Fruit fly (Drosophila melanogaster) whole organism, embryonic: Measurements from ENCODE around the gene Cpr67Fb.

Experiments used
- Awh ChIP-seq: fragments of 200-800 bp; sonication (Bioruptor generic); IDR thresholded peaks from 2 replicates; pipeline ENCODE4, ENCODE4 v1.3.6; 2022; ENCODE audit warnings: missing biosample characterization, missing genetic modification characterization
- CG10431 ChIP-seq: fragments of 200-800 bp; sonication (Bioruptor generic); optimal IDR thresholded peaks from 3 replicates; lab custom pipeline; 2018; ENCODE audit warnings: missing biosample characterization, mild to moderate bottlenecking, missing genetic modification characterization
- CG10654 ChIP-seq: fragments of 200-800 bp; sonication (Bioruptor generic); optimal IDR thresholded peaks from 2 replicates; lab custom pipeline; 2016; ENCODE audit warnings: missing biosample characterization, missing genetic modification characterization
- CG11398 ChIP-seq: fragments of 200-800 bp; sonication (Bioruptor generic); optimal IDR thresholded peaks from 2 replicates; lab custom pipeline; 2016; ENCODE audit warnings: missing biosample characterization, missing genetic modification characterization
- CG12659 ChIP-seq: fragments of 200-800 bp; sonication (Bioruptor generic); optimal IDR thresholded peaks from 3 replicates; lab custom pipeline; 2017; ENCODE audit warnings: mild to moderate bottlenecking, missing biosample characterization, missing genetic modification reagents, missing genetic modification characterization
- CG12744 ChIP-seq: fragments of 200-800 bp; sonication (Bioruptor generic); optimal IDR thresholded peaks from 2 replicates; lab custom pipeline; 2016; ENCODE audit warnings: missing biosample characterization, missing genetic modification characterization
- CG1602 ChIP-seq: fragments of 200-800 bp; sonication (Bioruptor generic); optimal IDR thresholded peaks from 3 replicates; lab custom pipeline; 2016; ENCODE audit warnings: missing biosample characterization, missing genetic modification characterization
- CG16779 ChIP-seq: fragments of 200-800 bp; sonication (Bioruptor generic); IDR thresholded peaks from 2 replicates; pipeline ENCODE4 v1.3.6; 2022; ENCODE audit warnings: missing biosample characterization, missing genetic modification characterization
- CG17612 ChIP-seq: fragments of 200-800 bp; sonication (Bioruptor generic); IDR thresholded peaks from 2 replicates; pipeline ENCODE4 v1.3.6; 2022; ENCODE audit warnings: missing biosample characterization, missing genetic modification characterization
- CG18262 ChIP-seq: fragments of 200-800 bp; optimal IDR thresholded peaks from 3 replicates; lab custom pipeline; 2019; ENCODE audit warnings: missing biosample characterization, mild to moderate bottlenecking, missing genetic modification characterization, moderate library complexity
- CG18619 ChIP-seq: fragments of 200-800 bp; sonication (Bioruptor generic); optimal IDR thresholded peaks from 3 replicates; lab custom pipeline; 2017; ENCODE audit warnings: missing biosample characterization, mild to moderate bottlenecking, missing genetic modification characterization
- CG31441 ChIP-seq: fragments of 200-800 bp; sonication (Bioruptor generic); IDR thresholded peaks from 2 replicates; pipeline ENCODE4 v1.3.6; 2022; ENCODE audit warnings: missing biosample characterization, missing genetic modification characterization
- CG33557 ChIP-seq: fragments of 200-800 bp; sonication (Bioruptor generic); optimal IDR thresholded peaks from 2 replicates; lab custom pipeline; 2019; ENCODE audit warnings: missing biosample characterization, mild to moderate bottlenecking, missing genetic modification characterization, moderate library complexity
- CG4282 ChIP-seq: fragments of 200-800 bp; sonication (Bioruptor generic); optimal IDR thresholded peaks from 2 replicates; lab custom pipeline; 2016; ENCODE audit warnings: missing biosample characterization, missing genetic modification characterization
- CG4730 ChIP-seq: fragments of 200-800 bp; sonication (Bioruptor generic); IDR thresholded peaks from 2 replicates; pipeline ENCODE4 v1.3.6; 2022; ENCODE audit warnings: missing biosample characterization, missing genetic modification characterization
- CG5245 ChIP-seq: fragments of 200-800 bp; sonication (Bioruptor generic); optimal IDR thresholded peaks from 3 replicates; lab custom pipeline; 2016; ENCODE audit warnings: missing biosample characterization, missing genetic modification characterization
- CG7271 ChIP-seq: fragments of 200-800 bp; sonication (Bioruptor generic); optimal IDR thresholded peaks from 2 replicates; lab custom pipeline; 2018; ENCODE audit warnings: missing biosample characterization, mild to moderate bottlenecking, missing genetic modification characterization, moderate library complexity
- CG7987 ChIP-seq: fragments of 200-800 bp; sonication (Bioruptor generic); optimal IDR thresholded peaks from 2 replicates; lab custom pipeline; 2018; ENCODE audit warnings: missing biosample characterization, mild to moderate bottlenecking, missing genetic modification characterization, moderate library complexity
- Chrac-16 ChIP-seq: fragments of 200-800 bp; sonication (Bioruptor generic); optimal IDR thresholded peaks from 3 replicates; lab custom pipeline; 2016; ENCODE audit warnings: missing biosample characterization, missing genetic modification characterization
- CoRest ChIP-seq: fragments of 200-800 bp; sonication (Bioruptor generic); optimal IDR thresholded peaks from 3 replicates; lab custom pipeline; 2018; ENCODE audit warnings: missing biosample characterization, mild to moderate bottlenecking, missing genetic modification characterization, moderate library complexity
- D19A ChIP-seq: fragments of 200-800 bp; optimal IDR thresholded peaks from 3 replicates; lab custom pipeline; 2019; ENCODE audit warnings: missing biosample characterization, mild to moderate bottlenecking, missing genetic modification characterization, moderate library complexity
- Dbx ChIP-seq: fragments of 200-800 bp; sonication (Bioruptor generic); IDR thresholded peaks from 3 replicates; pipeline ENCODE4 v1.3.6; 2022; ENCODE audit warnings: missing biosample characterization, missing genetic modification characterization
- Doc3 ChIP-seq: fragments of 200-800 bp; sonication (Bioruptor generic); IDR thresholded peaks from 3 replicates; pipeline ENCODE4 v1.3.6; 2022; ENCODE audit warnings: missing biosample characterization, missing genetic modification characterization; ENCODE audit not compliant: partially characterized antibody
- ERR ChIP-seq: fragments of 200-800 bp; sonication (Bioruptor generic); optimal IDR thresholded peaks from 2 replicates; lab custom pipeline; 2016; ENCODE audit warnings: missing biosample characterization, missing genetic modification characterization
- Gug ChIP-seq: fragments of 200-800 bp; sonication (Bioruptor generic); IDR thresholded peaks from 4 replicates; pipeline ENCODE4 v1.3.6; 2022; ENCODE audit warnings: missing biosample characterization, missing genetic modification characterization
- HLH3B ChIP-seq: fragments of 200-800 bp; sonication (Bioruptor generic); IDR thresholded peaks from 2 replicates; pipeline ENCODE4 v1.3.6; 2022; ENCODE audit warnings: missing biosample characterization, missing genetic modification characterization
- Hsf ChIP-seq: fragments of 200-800 bp; sonication (Bioruptor generic); optimal IDR thresholded peaks from 3 replicates; lab custom pipeline; 2016; ENCODE audit warnings: missing biosample characterization, missing genetic modification characterization
- Lhr ChIP-seq: fragments of 200-800 bp; sonication (Bioruptor generic); optimal IDR thresholded peaks from 3 replicates; lab custom pipeline; 2017; ENCODE audit warnings: mild to moderate bottlenecking, missing biosample characterization, missing genetic modification reagents, missing genetic modification characterization
- MESR4 ChIP-seq: fragments of 200-800 bp; sonication (Bioruptor generic); optimal IDR thresholded peaks from 2 replicates; lab custom pipeline; 2018; ENCODE audit warnings: missing biosample characterization, mild to moderate bottlenecking, missing genetic modification characterization, moderate library complexity
- Meics ChIP-seq: fragments of 200-800 bp; sonication (Bioruptor generic); optimal IDR thresholded peaks from 2 replicates; lab custom pipeline; 2017; ENCODE audit warnings: missing biosample characterization, mild to moderate bottlenecking, missing genetic modification characterization
- Mes4 ChIP-seq: fragments of 200-800 bp; sonication (Bioruptor generic); optimal IDR thresholded peaks from 2 replicates; lab custom pipeline; 2016; ENCODE audit warnings: missing biosample characterization, missing genetic modification characterization
- Nf-YA ChIP-seq: fragments of 200-800 bp; sonication (Bioruptor generic); IDR thresholded peaks from 2 replicates; pipeline ENCODE4 v1.3.6; 2022; ENCODE audit warnings: missing biosample characterization, missing genetic modification characterization
- Nf-YB ChIP-seq: fragments of 200-800 bp; sonication (Bioruptor generic); optimal IDR thresholded peaks from 3 replicates; lab custom pipeline; 2019; ENCODE audit warnings: missing biosample characterization, mild to moderate bottlenecking, missing genetic modification characterization, moderate library complexity
- Ravus ChIP-seq: fragments of 200-800 bp; sonication (Bioruptor generic); IDR thresholded peaks from 2 replicates; pipeline ENCODE4 v1.3.6; 2022; ENCODE audit warnings: missing biosample characterization, missing genetic modification characterization
- Rfx ChIP-seq: fragments of 200-800 bp; sonication (Bioruptor generic); IDR thresholded peaks from 2 replicates; pipeline ENCODE4 v1.3.6; 2022; ENCODE audit warnings: missing biosample characterization, missing genetic modification characterization
- Sin3A ChIP-seq: fragments of >200 bp; optimal IDR thresholded peaks from 2 replicates; lab custom pipeline; 2018
- Ssrp ChIP-seq: fragments of 200-800 bp; sonication (Bioruptor generic); optimal IDR thresholded peaks from 2 replicates; lab custom pipeline; 2018; ENCODE audit warnings: missing biosample characterization, mild to moderate bottlenecking, missing genetic modification characterization, moderate library complexity
- chn ChIP-seq: fragments of 200-800 bp; sonication (Bioruptor generic); optimal IDR thresholded peaks from 2 replicates; lab custom pipeline; 2016; ENCODE audit warnings: missing biosample characterization, missing genetic modification characterization
- croc ChIP-seq: fragments of 200-800 bp; sonication (Bioruptor generic); conservative IDR thresholded peaks from 3 replicates; pipeline ENCODE4 v1.3.6; 2022; ENCODE audit warnings: missing biosample characterization, missing genetic modification characterization
- dan ChIP-seq: fragments of 200-800 bp; sonication (Bioruptor generic); IDR thresholded peaks from 2 replicates; pipeline ENCODE4 v1.3.6; 2022; ENCODE audit warnings: missing biosample characterization, missing genetic modification characterization
- fd102C ChIP-seq: fragments of 200-800 bp; sonication (Bioruptor generic); optimal IDR thresholded peaks from 2 replicates; lab custom pipeline; 2018; ENCODE audit warnings: missing biosample characterization, mild to moderate bottlenecking, missing genetic modification characterization, moderate library complexity
- ind ChIP-seq: fragments of 200-800 bp; sonication (Bioruptor generic); optimal IDR thresholded peaks from 3 replicates; lab custom pipeline; 2016; ENCODE audit warnings: missing biosample characterization, missing genetic modification characterization
- jumu ChIP-seq: fragments of 200-800 bp; sonication (Bioruptor generic); optimal IDR thresholded peaks from 3 replicates; lab custom pipeline; 2016; ENCODE audit warnings: missing biosample characterization, missing genetic modification characterization
- lmd ChIP-seq: fragments of 200-800 bp; sonication (Bioruptor generic); IDR thresholded peaks from 2 replicates; pipeline ENCODE4 v1.3.6; 2022; ENCODE audit warnings: missing biosample characterization, missing genetic modification characterization
- lola ChIP-seq, 3 experiments: fragments of >200 bp in 2 of 3; fragments of 200-800 bp in 1 of 3; sonication (Bioruptor generic) in 1 of 3; optimal IDR thresholded peaks; 2 replicates each; lab custom pipeline; 2017 to 2019; ENCODE audit warnings: missing biosample characterization in 3 of 3, missing genetic modification characterization in 3 of 3, mild to moderate bottlenecking in 1 of 3, moderate library complexity in 1 of 3
- otp ChIP-seq: fragments of 200-800 bp; sonication (Bioruptor generic); IDR thresholded peaks from 3 replicates; pipeline ENCODE4, ENCODE4 v1.3.6; 2022; ENCODE audit warnings: missing biosample characterization, missing genetic modification characterization
- rib ChIP-seq: fragments of 200-800 bp; sonication (Bioruptor generic); IDR thresholded peaks from 2 replicates; pipeline ENCODE4 v1.3.6; 2022; ENCODE audit warnings: missing biosample characterization, missing genetic modification characterization
- sna ChIP-seq: fragments of 200-800 bp; sonication (Bioruptor generic); IDR thresholded peaks from 2 replicates; pipeline ENCODE4 v1.3.6; 2022; ENCODE audit warnings: missing biosample characterization, missing genetic modification characterization; ENCODE audit not compliant: partially characterized antibody
- sr ChIP-seq: fragments of 200-800 bp; sonication (Bioruptor generic); IDR thresholded peaks from 3 replicates; pipeline ENCODE4 v1.3.6; 2022; ENCODE audit warnings: missing biosample characterization, missing genetic modification characterization
- vnd ChIP-seq: fragments of 200-800 bp; sonication (Bioruptor generic); IDR thresholded peaks from 3 replicates; pipeline ENCODE4 v1.3.6; 2022; ENCODE audit warnings: missing biosample characterization, missing genetic modification characterization; ENCODE audit not compliant: partially characterized antibody
- wdn ChIP-seq: fragments of 200-800 bp; sonication (Bioruptor generic); IDR thresholded peaks from 2 replicates; pipeline ENCODE4 v1.3.6; 2022; ENCODE audit warnings: missing biosample characterization, missing genetic modification characterization

Cpr67Fb gene

DNA sequence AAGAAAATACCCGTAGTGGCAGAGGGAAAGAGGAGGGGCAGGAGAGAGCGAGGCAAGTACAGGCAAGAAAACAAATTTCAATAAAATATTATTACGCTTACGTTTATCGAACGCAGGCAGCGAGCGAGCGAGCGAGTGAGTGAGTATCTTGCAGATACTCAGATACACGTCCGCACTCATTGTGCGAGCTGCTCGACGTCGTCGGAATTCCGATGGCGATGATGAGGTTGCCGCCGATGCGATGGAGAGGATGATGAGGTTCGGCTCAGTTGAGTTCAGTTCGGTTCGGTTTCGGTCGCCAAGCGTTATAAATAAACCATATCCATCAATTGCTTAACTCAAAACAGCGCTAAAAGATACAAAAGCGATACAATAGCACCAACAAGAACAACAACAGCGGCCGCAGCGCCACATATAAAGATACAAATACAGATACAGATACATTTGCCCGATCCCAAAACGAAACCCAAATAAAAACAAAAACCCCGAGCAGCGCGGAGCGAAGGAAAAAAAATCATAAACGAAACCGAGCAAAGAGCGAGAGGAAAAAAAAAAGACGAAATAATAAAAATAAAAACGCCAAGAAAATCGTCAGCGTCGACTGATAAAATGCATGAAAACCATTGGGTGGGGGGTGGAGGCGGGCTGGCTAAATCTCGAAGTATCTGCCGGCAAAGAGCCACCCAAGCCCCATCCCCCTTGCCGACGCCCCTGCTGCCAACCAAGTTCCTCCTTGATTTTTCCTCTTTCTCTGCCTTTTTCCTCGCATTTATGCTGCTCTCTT is 41.4 kb upstream of the Cpr67Fb start (continued):
- TF ChIP-seq CG10654 (GFP tag; lab: Kevin White, UChicago) (no peak), croc (GFP tag; lab: Robert Waterston, UW) (no peak), CG11398 (no peak), rib (GFP tag; lab: Robert Waterston, UW) (no peak; the same call in 1 of the 2 replicates), Rfx (no peak), Ravus (GFP tag; lab: Robert Waterston, UW) (no peak), fd102C (no peak), Sin3A (lab: Kevin White, UChicago) (no peak), lola (GFP tag; optimal IDR thresholded peaks at IDR 0.05; lab: Kevin White, UChicago) (no peak), chn (peak; percentile 38), CG18262 (tag; lab: Kevin White, UChicago) (no peak), sna (GFP tag; lab: Robert Waterston, UW) (peak; percentile 41; the same call in 1 of the 2 replicates), Chrac-16 (GFP tag; lab: Kevin White, UChicago) (peak; percentile 22), Mes4 (GFP tag; lab: Kevin White, UChicago) (no peak), HLH3B (GFP tag; lab: Robert Waterston, UW) (no peak), Dbx (GFP tag; lab: Robert Waterston, UW) (no peak), CG7271 (tag; lab: Kevin White, UChicago) (no peak), CG33557 (no peak), CG16779 (no peak), CG18619 (GFP tag; lab: Kevin White, UChicago) (peak; percentile 23), Lhr (GFP tag; lab: Kevin White, UChicago) (no peak), dan (GFP tag; lab: Robert Waterston, UW) (no peak), Meics (GFP tag; lab: Kevin White, UChicago) (peak; percentile 9), Nf-YB (GFP tag; lab: Kevin White, UChicago) (no peak), D19A (tag; lab: Kevin White, UChicago) (no peak), CG5245 (GFP tag; lab: Kevin White, UChicago) (no peak), Hsf (no peak), MESR4 (no peak), CG17612 (GFP tag; lab: Robert Waterston, UW) (no peak), CG31441 (GFP tag; lab: Robert Waterston, UW) (no peak), CG7987 (GFP tag; lab: Kevin White, UChicago) (no peak), ind (GFP tag; lab: Kevin White, UChicago) (no peak), vnd (GFP tag; lab: Robert Waterston, UW) (no peak), sr (GFP tag; lab: Robert Waterston, UW) (no peak), ERR (GFP tag; lab: Kevin White, UChicago) (no peak), CG10431 (peak; percentile 15), otp (GFP tag; lab: Robert Waterston, UW) (no peak), Awh (GFP tag; lab: Robert Waterston, UW) (no peak), Doc3 (GFP tag; lab: Robert Waterston, UW) (no peak), CG12659 (no peak), Ssrp (no peak), Gug (GFP tag; lab: Robert Waterston, UW) (peak; percentile 34; the same call in 2 of the 4 replicates), CoRest (tag; lab: Kevin White, UChicago) (peak; percentile 23), Nf-YA (GFP tag; lab: Robert Waterston, UW) (no peak), CG12744 (GFP tag; lab: Kevin White, UChicago) (no peak), CG1602 (GFP tag; lab: Kevin White, UChicago) (no peak), jumu (GFP tag; lab: Kevin White, UChicago) (no peak), lmd (GFP tag; lab: Robert Waterston, UW) (no peak), wdn (GFP tag; lab: Robert Waterston, UW) (0 out of 2 replicates have a peak, but pooled peaks have one; percentile 24), CG4282 (GFP tag; lab: Kevin White, UChicago) (no peak), CG4730 (GFP tag; lab: Robert Waterston, UW) (no peak)
